Worm (Caenorhabditis elegans) whole organism, mixed stage, embryonic: Measurements from ENCODE around the gene ttr-9.

Source experiments
- ces-1 ChIP-seq: fragments of 150-350 bp; optimal IDR thresholded peaks from 2 replicates; lab custom pipeline; 2014; ENCODE audit warnings: missing biosample characterization, missing genetic modification reagents, missing genetic modification characterization
- lin-13 ChIP-seq: fragments of 150-350 bp; optimal IDR thresholded peaks from 2 replicates; lab custom pipeline; 2014; ENCODE audit warnings: missing biosample characterization, missing genetic modification characterization
- mep-1 ChIP-seq: fragments of 150-350 bp; optimal IDR thresholded peaks from 2 replicates; lab custom pipeline; 2017; ENCODE audit warnings: missing biosample characterization, missing genetic modification reagents, missing genetic modification characterization, inconsistent platforms
- nhr-237 ChIP-seq: fragments of 150-350 bp; optimal IDR thresholded peaks from 2 replicates; lab custom pipeline; 2014; ENCODE audit warnings: missing biosample characterization, missing genetic modification characterization
- nhr-28 ChIP-seq: fragments of 150-350 bp; optimal IDR thresholded peaks from 2 replicates; lab custom pipeline; 2014; ENCODE audit warnings: missing biosample characterization, missing genetic modification characterization
- pha-4 ChIP-seq: fragments of 150-350 bp; optimal IDR thresholded peaks from 2 replicates; lab custom pipeline; 2018; ENCODE audit warnings: missing biosample characterization, missing genetic modification reagents, missing genetic modification characterization
- snpc-4 ChIP-seq: fragments of 150-350 bp; optimal IDR thresholded peaks from 2 replicates; lab custom pipeline; 2014; ENCODE audit warnings: missing biosample characterization, missing genetic modification characterization
- unc-39 ChIP-seq: fragments of 150-350 bp; optimal IDR thresholded peaks from 2 replicates; lab custom pipeline; 2014; ENCODE audit warnings: missing biosample characterization, missing genetic modification characterization

ce11 chrIV:9499636-9500035 lies 6.5 kb downstream of the ttr-9 start:
- TF ChIP-seq mep-1 (tag; lab: Kevin White, UChicago) (no peak), lin-13 (tag; lab: Kevin White, UChicago) (no peak), nhr-237 (tag; lab: Kevin White, UChicago) (no peak), pha-4 (tag; lab: Kevin White, UChicago) (no peak), unc-39 (no peak), nhr-28 (tag; lab: Kevin White, UChicago) (no peak), snpc-4 (tag; lab: Kevin White, UChicago) (no peak), ces-1 (GFP tag; lab: Kevin White, UChicago) (no peak)
